Worm (Caenorhabditis elegans) whole organism, L2 larva: ENCODE data around the gene B0361.9.

ENCODE experiments used
- lin-11 ChIP-seq: fragments of 150-350 bp; sonication (generic microtip); optimal IDR thresholded peaks from 2 replicates; lab custom pipeline; 2014; ENCODE audit warnings: missing biosample characterization, missing genetic modification characterization, inconsistent platforms, mixed read lengths
- lin-13 ChIP-seq: fragments of 150-350 bp; optimal IDR thresholded peaks from 2 replicates; lab custom pipeline; 2014; ENCODE audit warnings: missing biosample characterization, missing genetic modification reagents, missing genetic modification characterization
- nhr-11 ChIP-seq: fragments of 150-350 bp; optimal IDR thresholded peaks from 2 replicates; lab custom pipeline; 2014; ENCODE audit warnings: missing biosample characterization, missing genetic modification characterization
- sem-4 ChIP-seq: fragments of 150-350 bp; optimal IDR thresholded peaks from 2 replicates; lab custom pipeline; 2014; ENCODE audit warnings: missing biosample characterization, missing genetic modification reagents, missing genetic modification characterization
- zag-1 ChIP-seq: fragments of 150-350 bp; optimal IDR thresholded peaks from 2 replicates; lab custom pipeline; 2014; ENCODE audit warnings: missing biosample characterization, missing genetic modification characterization

ce11 chrIII:7338693-7339092 is 39.3 kb upstream of the B0361.9 start, which contains the start of gene kap-1:
- TF ChIP-seq sem-4 (tag; lab: Kevin White, UChicago) (no peak), zag-1 (tag; lab: Kevin White, UChicago) (no peak), nhr-11 (tag; lab: Kevin White, UChicago) (no peak), lin-11 (tag; lab: Kevin White, UChicago) (no peak), lin-13 (no peak)
